Fruit fly (Drosophila melanogaster): Measurements from ENCODE around the gene Kebab.

Gene Kebab

DNA sequence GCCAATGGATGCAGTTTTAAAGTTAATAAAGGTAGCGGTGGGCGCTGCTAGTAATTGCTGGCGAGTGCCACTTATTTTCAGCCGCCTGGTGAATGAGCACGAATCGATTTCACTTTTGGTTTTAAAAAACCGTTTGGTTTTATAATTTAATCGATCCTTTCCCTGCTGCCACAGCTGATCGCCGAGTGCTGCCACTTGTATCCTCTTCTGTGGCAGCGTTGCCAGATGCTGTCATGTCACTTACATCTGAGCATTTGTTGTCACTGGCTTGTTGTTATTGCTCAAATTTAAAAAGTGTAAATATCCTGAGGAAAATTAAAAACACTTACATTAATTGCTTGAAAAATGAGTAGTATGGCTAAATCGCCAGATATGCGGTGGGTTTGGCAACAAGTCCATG is at the start of gene Kebab:
Gene Kebab (plus strand): TSS at position 230 of the 400 bp plus-strand sequence.
- no peak for TF ChIP-seq Sin3A (optimal IDR thresholded peaks at IDR 0.05)
- no peak for TF ChIP-seq h (optimal IDR thresholded peaks at IDR 0.05)
- TF ChIP-seq insv (optimal IDR thresholded peaks at IDR 0.05) = no peak
- no peak for TF ChIP-seq ttk (optimal IDR thresholded peaks at IDR 0.05)
- no peak for TF ChIP-seq Myc (optimal IDR thresholded peaks at IDR 0.05)
- no peak for TF ChIP-seq psq (optimal IDR thresholded peaks at IDR 0.05)

DNA sequence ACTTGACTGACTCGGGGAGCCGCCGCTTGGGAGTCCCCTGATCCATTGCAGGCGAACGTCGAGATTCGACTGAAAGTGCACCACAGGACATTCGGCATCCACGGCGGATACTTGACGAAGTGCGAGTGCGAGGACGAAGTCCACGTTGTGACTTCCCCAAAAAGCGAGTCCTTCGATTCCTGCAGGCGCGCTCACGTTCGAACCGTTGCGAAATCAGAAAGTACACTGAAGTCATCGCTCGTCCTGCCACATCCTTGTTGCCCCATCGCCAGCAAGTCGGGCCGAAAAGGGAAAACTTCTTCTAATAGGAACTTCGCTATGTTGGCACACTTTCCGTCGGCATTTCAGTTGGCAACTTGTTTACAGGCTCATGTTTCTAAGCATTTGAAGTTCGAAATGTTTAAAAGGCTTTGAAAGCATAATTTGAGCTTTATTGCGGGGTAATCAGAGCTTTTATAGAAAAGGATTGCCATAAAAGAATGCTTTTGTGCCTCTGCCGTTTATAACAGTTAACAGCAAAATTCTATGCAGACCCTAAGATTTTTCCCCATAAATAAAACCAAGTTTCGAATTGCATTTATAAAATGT is 39.1 kb upstream of the Kebab start, which contains the start of gene CG33543:
Gene CG33543 (minus strand): TSS at position 232 of the 588 bp plus-strand sequence.
- TF ChIP-seq h (optimal IDR thresholded peaks at IDR 0.05) (no peak), Sin3A (optimal IDR thresholded peaks at IDR 0.05) (no peak), insv (optimal IDR thresholded peaks at IDR 0.05) (no peak), ttk (optimal IDR thresholded peaks at IDR 0.05) (no peak), psq (optimal IDR thresholded peaks at IDR 0.05) (no peak), Myc (optimal IDR thresholded peaks at IDR 0.05) (no peak)

- TF ChIP-seq Myc (optimal IDR thresholded peaks at IDR 0.05) (no peak), Sin3A (optimal IDR thresholded peaks at IDR 0.05) (no peak), psq (optimal IDR thresholded peaks at IDR 0.05) (no peak), ttk (optimal IDR thresholded peaks at IDR 0.05) (no peak), insv (optimal IDR thresholded peaks at IDR 0.05) (no peak), h (optimal IDR thresholded peaks at IDR 0.05) (no peak)
Observed at dm6 chr2L:2007093-2007492, 38.2 kb upstream of the Kebab start, which contains the start of gene CG15353. CG15353 (minus strand) TSS chr2L:2007193.

DNA sequence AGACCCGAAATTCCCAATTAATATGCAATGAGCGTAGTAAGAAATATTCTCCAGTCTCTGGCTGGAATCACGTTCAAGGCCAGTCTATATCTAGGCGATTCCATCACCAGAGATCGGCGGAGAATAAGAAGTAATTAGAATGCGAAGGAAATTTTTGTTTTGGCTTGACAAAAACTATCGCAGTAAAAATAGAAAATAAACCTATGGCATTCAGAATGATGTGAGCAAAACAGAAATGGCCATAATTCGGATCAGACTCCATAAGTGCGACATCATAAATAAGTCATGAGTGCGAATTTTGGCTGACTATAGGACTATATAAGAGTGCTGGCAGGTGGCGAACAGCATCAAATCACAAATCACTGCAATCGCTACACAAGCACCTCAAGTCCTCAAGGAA is 37.2 kb upstream of the Kebab start, which contains the start of gene Nplp4:
Gene Nplp4 (plus strand): TSS at position 301 of the 400 bp plus-strand sequence.
- TF ChIP-seq Sin3A (optimal IDR thresholded peaks at IDR 0.05) (no peak), h (optimal IDR thresholded peaks at IDR 0.05) (no peak), insv (optimal IDR thresholded peaks at IDR 0.05) (no peak), psq (optimal IDR thresholded peaks at IDR 0.05) (no peak), Myc (optimal IDR thresholded peaks at IDR 0.05) (no peak), ttk (optimal IDR thresholded peaks at IDR 0.05) (no peak)

DNA sequence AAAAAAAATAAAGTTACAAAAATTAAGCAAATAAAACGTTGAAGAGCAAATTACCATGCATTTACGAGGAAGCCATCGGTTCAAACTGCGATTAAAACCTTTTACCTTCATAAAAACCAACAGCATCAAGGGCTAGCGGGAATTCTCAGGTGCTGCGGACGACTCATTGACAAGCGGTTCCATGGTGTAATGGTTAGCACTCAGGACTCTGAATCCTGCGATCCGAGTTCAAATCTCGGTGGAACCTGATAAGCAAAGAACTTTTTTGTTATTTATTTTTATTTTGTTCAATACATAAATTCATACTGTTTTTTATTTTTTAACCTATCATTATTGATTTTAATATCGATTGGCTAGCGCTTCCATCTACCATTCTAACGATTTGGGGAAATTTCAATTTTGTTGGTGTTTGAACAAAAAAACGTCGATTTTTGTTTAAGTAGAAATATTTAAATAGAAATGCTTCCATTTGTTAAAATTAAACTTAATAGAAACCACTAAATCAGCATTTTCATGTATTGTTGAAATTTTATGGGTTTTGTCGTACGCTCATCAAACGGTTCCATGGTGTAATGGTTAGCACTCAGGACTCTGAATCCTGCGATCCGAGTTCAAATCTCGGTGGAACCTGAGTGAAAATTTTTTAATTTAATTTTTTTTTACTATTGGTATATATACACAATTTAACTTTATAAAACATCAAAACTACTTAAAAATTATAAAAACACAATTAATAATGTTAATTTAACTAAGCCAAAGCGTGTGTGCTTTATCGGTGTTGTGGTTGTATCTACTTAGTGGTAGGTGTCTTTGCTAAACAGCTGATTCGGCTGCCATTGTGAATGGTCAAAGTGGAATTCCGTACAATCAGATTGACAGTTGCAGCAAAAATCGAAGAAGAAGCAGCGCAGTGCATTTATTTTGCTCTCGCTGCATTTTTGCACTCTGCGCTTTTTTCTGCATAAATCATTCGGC is 36.0 kb upstream of the Kebab start, which contains the start of gene CG4238:
Gene CG4238 (plus strand): TSS at position 880 of the 975 bp plus-strand sequence.
- TF ChIP-seq insv (optimal IDR thresholded peaks at IDR 0.05) (no peak), h (optimal IDR thresholded peaks at IDR 0.05) (no peak), ttk (optimal IDR thresholded peaks at IDR 0.05) (no peak), Sin3A (optimal IDR thresholded peaks at IDR 0.05) (no peak), Myc (optimal IDR thresholded peaks at IDR 0.05) (no peak), psq (optimal IDR thresholded peaks at IDR 0.05) (no peak)

dm6 chr2L:2010335-2011061 is 34.8 kb upstream of the Kebab start:
- no peak for TF ChIP-seq Myc (optimal IDR thresholded peaks at IDR 0.05)
- TF ChIP-seq h (optimal IDR thresholded peaks at IDR 0.05) = no peak
- TF ChIP-seq Sin3A (optimal IDR thresholded peaks at IDR 0.05) = no peak
- TF ChIP-seq ttk (optimal IDR thresholded peaks at IDR 0.05) = no peak
- no peak for TF ChIP-seq insv (optimal IDR thresholded peaks at IDR 0.05)
- TF ChIP-seq psq (optimal IDR thresholded peaks at IDR 0.05) = no peak

DNA sequence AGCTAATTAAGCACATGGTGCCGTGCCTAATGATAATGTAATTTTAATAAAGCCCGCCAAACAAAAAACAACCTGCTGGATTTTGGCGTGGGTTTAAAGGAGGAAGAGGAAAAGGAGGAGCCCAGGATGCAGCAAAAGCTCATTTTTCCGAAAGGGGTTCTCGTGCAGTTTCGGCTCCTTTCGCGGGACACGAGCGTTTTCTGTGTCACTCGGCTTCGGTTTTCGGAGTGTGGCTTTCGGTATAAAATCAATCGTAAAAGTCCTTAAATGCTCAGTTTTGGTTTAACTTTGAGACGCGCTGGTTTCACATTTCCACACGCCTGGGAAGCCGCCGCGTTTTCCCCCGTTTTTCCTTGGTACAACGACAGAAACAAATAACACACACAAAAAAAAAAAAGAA is 33.9 kb upstream of the Kebab start:
- TF ChIP-seq h (optimal IDR thresholded peaks at IDR 0.05) = no peak
- no peak for TF ChIP-seq Myc (optimal IDR thresholded peaks at IDR 0.05)
- no peak for TF ChIP-seq psq (optimal IDR thresholded peaks at IDR 0.05)
- no peak for TF ChIP-seq ttk (optimal IDR thresholded peaks at IDR 0.05)
- TF ChIP-seq insv (optimal IDR thresholded peaks at IDR 0.05) = no peak
- TF ChIP-seq Sin3A (optimal IDR thresholded peaks at IDR 0.05) = no peak

- TF ChIP-seq Myc (optimal IDR thresholded peaks at IDR 0.05) = no peak
- TF ChIP-seq psq (optimal IDR thresholded peaks at IDR 0.05) = no peak
- no peak for TF ChIP-seq ttk (optimal IDR thresholded peaks at IDR 0.05)
- TF ChIP-seq insv (optimal IDR thresholded peaks at IDR 0.05) = no peak
- TF ChIP-seq h (optimal IDR thresholded peaks at IDR 0.05) = no peak
- no peak for TF ChIP-seq Sin3A (optimal IDR thresholded peaks at IDR 0.05)
Observed at dm6 chr2L:2013057-2013456, 32.2 kb upstream of the Kebab start.

- TF ChIP-seq h (optimal IDR thresholded peaks at IDR 0.05) (no peak), Sin3A (optimal IDR thresholded peaks at IDR 0.05) (no peak), psq (optimal IDR thresholded peaks at IDR 0.05) (no peak), Myc (optimal IDR thresholded peaks at IDR 0.05) (no peak), insv (optimal IDR thresholded peaks at IDR 0.05) (no peak), ttk (optimal IDR thresholded peaks at IDR 0.05) (no peak)
Observed at dm6 chr2L:2013836-2014434, 31.4 kb upstream of the Kebab start.

- TF ChIP-seq psq (optimal IDR thresholded peaks at IDR 0.05) (no peak), Sin3A (optimal IDR thresholded peaks at IDR 0.05) (no peak), Myc (optimal IDR thresholded peaks at IDR 0.05) (no peak), h (optimal IDR thresholded peaks at IDR 0.05) (no peak), insv (optimal IDR thresholded peaks at IDR 0.05) (no peak), ttk (optimal IDR thresholded peaks at IDR 0.05) (no peak)
Observed at dm6 chr2L:2015204-2015603, 30.1 kb upstream of the Kebab start.

dm6 chr2L:2022823-2023222 is 22.5 kb upstream of the Kebab start:
- TF ChIP-seq insv (optimal IDR thresholded peaks at IDR 0.05) (no peak), ttk (optimal IDR thresholded peaks at IDR 0.05) (no peak), h (optimal IDR thresholded peaks at IDR 0.05) (no peak), psq (optimal IDR thresholded peaks at IDR 0.05) (no peak), Sin3A (optimal IDR thresholded peaks at IDR 0.05) (no peak), Myc (optimal IDR thresholded peaks at IDR 0.05) (no peak)
